Worm (Caenorhabditis elegans) whole organism, L4/young adult: ENCODE measurements around the gene ser-2.

Source experiments
- W03F9.2 ChIP-seq: fragments of 150-350 bp; optimal IDR thresholded peaks from 2 replicates; lab custom pipeline; 2014; ENCODE audit warnings: missing biosample characterization, missing genetic modification characterization
- him-1 ChIP-seq: sonication (generic microtip); optimal IDR thresholded peaks from 2 replicates; lab custom pipeline; 2016; ENCODE audit warnings: missing genotype, missing genetic modification reagents, missing genetic modification characterization, missing compliant biosample characterization

- TF ChIP-seq W03F9.2 (tag; lab: Kevin White, UChicago) (no peak), him-1 (tag; lab: Kevin White, UChicago) (no peak)
Observed at ce11 chrX:15334897-15335296, 32.1 kb upstream of the ser-2 start.
